Fruit fly (Drosophila melanogaster): ENCODE results near the gene CG42832.

CG42832 gene

dm6 chr3L:11587720-11588580, 22.0 kb upstream of the CG42832 start, which contains the start of gene rt (continued):
- TF ChIP-seq CG7928 (GFP tag; optimal IDR thresholded peaks at IDR 0.05), result no peak
- no peak for TF ChIP-seq CG9215 (GFP tag; IDR thresholded peaks at IDR 0.05)
- peak; percentile 22 for TF ChIP-seq CG1233 (GFP tag; optimal IDR thresholded peaks at IDR 0.05)
- peak; percentile 31 for TF ChIP-seq sqz (GFP tag; optimal IDR thresholded peaks at IDR 0.05)
- TF ChIP-seq CG4730 (GFP tag; IDR thresholded peaks at IDR 0.05), result no peak
- no peak for TF ChIP-seq CG16779 (GFP tag; IDR thresholded peaks at IDR 0.05)
- no peak for TF ChIP-seq CG12769 (tag; optimal IDR thresholded peaks at IDR 0.05)
- TF ChIP-seq CG3281 (GFP tag; optimal IDR thresholded peaks at IDR 0.05), result peak; percentile 28
- no peak for TF ChIP-seq tna (GFP tag; IDR thresholded peaks at IDR 0.05; ENCODE audit: partially characterized antibody)
- no peak for TF ChIP-seq ham (GFP tag; IDR thresholded peaks at IDR 0.05)
- TF ChIP-seq shn (GFP tag; optimal IDR thresholded peaks at IDR 0.05), result no peak
- peak; percentile 48; the same call in 1 of the 3 replicates for TF ChIP-seq CG11695 (GFP tag; IDR thresholded peaks at IDR 0.05)
- TF ChIP-seq Scr (GFP tag; IDR thresholded peaks at IDR 0.05; ENCODE audit: partially characterized antibody), result no peak
- peak; percentile 36; the same call in 1 of the 2 replicates for TF ChIP-seq CG3847 (GFP tag; IDR thresholded peaks at IDR 0.05)
- peak; percentile 68 for TF ChIP-seq gcm (GFP tag; optimal IDR thresholded peaks at IDR 0.05)
- no peak; the same call in 1 of the 2 replicates for TF ChIP-seq Rx (GFP tag; IDR thresholded peaks at IDR 0.05)
- TF ChIP-seq CG17385 (GFP tag; optimal IDR thresholded peaks at IDR 0.05), result peak; percentile 50
- TF ChIP-seq Dbx (GFP tag; IDR thresholded peaks at IDR 0.05), result no peak
- TF ChIP-seq peb (GFP tag; IDR thresholded peaks at IDR 0.05), result peak; percentile 45; the same call in 1 of the 2 replicates
- no peak for TF ChIP-seq pfk (GFP tag; optimal IDR thresholded peaks at IDR 0.05)
- TF ChIP-seq Neu2 (GFP tag; optimal IDR thresholded peaks at IDR 0.05; ENCODE audit: borderline replicate concordance), result no peak
- TF ChIP-seq yki (optimal IDR thresholded peaks at IDR 0.05), result no peak
- no peak for TF ChIP-seq CG12942 (GFP tag; optimal IDR thresholded peaks at IDR 0.05)
- peak; percentile 53 for TF ChIP-seq CG15601 (tag; optimal IDR thresholded peaks at IDR 0.05)
- TF ChIP-seq HHEX (GFP tag; optimal IDR thresholded peaks at IDR 0.05), result peak; percentile 37
- TF ChIP-seq CG8359 (GFP tag; optimal IDR thresholded peaks at IDR 0.05; ENCODE audit: borderline replicate concordance), result peak; percentile 37
- peak; percentile 78 for TF ChIP-seq phol (tag; optimal IDR thresholded peaks at IDR 0.05)
- no peak for TF ChIP-seq Sin3A (optimal IDR thresholded peaks at IDR 0.05)
- TF ChIP-seq MESR4 (GFP tag; optimal IDR thresholded peaks at IDR 0.05), result no peak
- no peak for TF ChIP-seq Oaz (GFP tag; IDR thresholded peaks at IDR 0.05)
- TF ChIP-seq CG4328 (GFP tag; optimal IDR thresholded peaks at IDR 0.05), result no peak
- 0 out of 2 replicates have a peak, but pooled peaks have one; percentile 20 for TF ChIP-seq Adf1 (GFP tag; IDR thresholded peaks at IDR 0.05)
- no peak; the same call in 1 of the 2 replicates for TF ChIP-seq lmd (GFP tag; IDR thresholded peaks at IDR 0.05)
- TF ChIP-seq CG4707 (GFP tag; optimal IDR thresholded peaks at IDR 0.05), result peak; percentile 97
- no peak for TF ChIP-seq mld (GFP tag; IDR thresholded peaks at IDR 0.05; ENCODE audit: partially characterized antibody)
- TF ChIP-seq knrl (GFP tag; IDR thresholded peaks at IDR 0.05; ENCODE audit: partially characterized antibody), result 0 out of 3 replicates have a peak, but pooled peaks have one; percentile 19
- TF ChIP-seq H2.0 (GFP tag; IDR thresholded peaks at IDR 0.05), result peak; percentile 30; the same call in 1 of the 2 replicates
- TF ChIP-seq gro (GFP tag; optimal IDR thresholded peaks at IDR 0.05), result no peak
- no peak for TF ChIP-seq tup (GFP tag; optimal IDR thresholded peaks at IDR 0.05)
- peak; percentile 49; the same call in 1 of the 3 replicates for TF ChIP-seq jigr1 (GFP tag; IDR thresholded peaks at IDR 0.05)
- peak; percentile 33 for TF ChIP-seq nau (GFP tag; optimal IDR thresholded peaks at IDR 0.05)
- TF ChIP-seq stwl (tag; optimal IDR thresholded peaks at IDR 0.05), result peak; percentile 31
- peak; percentile 65 for TF ChIP-seq CG17328 (GFP tag; IDR thresholded peaks at IDR 0.05)
- peak; percentile 56 for TF ChIP-seq CG16815 (GFP tag; optimal IDR thresholded peaks at IDR 0.05)
- TF ChIP-seq CG10274 (GFP tag; optimal IDR thresholded peaks at IDR 0.05), result peak; percentile 3
- no peak for TF ChIP-seq CG17912 (GFP tag; optimal IDR thresholded peaks at IDR 0.05)
- no peak for TF ChIP-seq p53 (GFP tag; optimal IDR thresholded peaks at IDR 0.05)
- peak; percentile 53 for TF ChIP-seq CG13775 (GFP tag; optimal IDR thresholded peaks at IDR 0.05)

All from whole organism, embryonic.